Fruit fly (Drosophila melanogaster): ENCODE data around the gene ppk22.

The ppk22 gene

DNA sequence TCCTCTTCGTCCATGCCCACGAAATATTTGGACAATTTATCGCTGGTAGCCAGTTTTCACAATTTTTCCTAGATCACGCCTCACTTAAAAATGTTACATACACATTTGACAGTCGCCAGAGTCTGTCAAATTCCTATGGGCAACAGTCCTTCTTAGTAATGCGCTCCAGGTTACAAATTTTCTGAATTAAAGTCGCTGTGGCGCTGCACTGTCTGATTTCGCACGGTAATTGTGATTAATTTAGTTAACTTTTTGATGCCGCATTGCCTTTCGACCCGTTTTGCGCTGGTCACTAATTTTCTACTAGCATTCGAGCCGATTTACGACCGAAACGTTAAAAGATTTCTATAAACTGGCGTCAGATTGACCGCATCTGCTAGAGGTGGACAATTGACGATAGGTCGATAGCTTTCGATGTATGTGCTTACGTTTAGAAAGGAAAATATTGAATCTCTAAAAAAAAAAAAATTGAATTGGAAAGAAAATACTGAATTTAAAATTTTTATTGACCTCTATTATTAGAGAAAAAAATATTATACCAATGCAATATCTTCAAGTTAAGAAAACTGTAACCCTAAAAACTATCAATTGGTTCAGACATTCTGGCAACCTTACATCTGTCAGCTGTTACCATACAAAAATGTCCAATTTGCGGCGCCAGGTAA lies 45.8 kb downstream of the ppk22 start, which contains the start of the genes lili and CG34150:
lili (minus strand) TSS at position 376 of the 665 bp plus-strand sequence.
CG34150 (plus strand) TSS at position 626 of the 665 bp plus-strand sequence.
- TF ChIP-seq CG33017 (tag; optimal IDR thresholded peaks at IDR 0.05) (peak; percentile 60), bab1 (GFP tag; optimal IDR thresholded peaks at IDR 0.05) (peak; percentile 86), CG5204 (GFP tag; optimal IDR thresholded peaks at IDR 0.05) (peak; percentile 83), CG7101 (tag; optimal IDR thresholded peaks at IDR 0.05) (peak; percentile 84), CG1620 (GFP tag; optimal IDR thresholded peaks at IDR 0.05) (peak; percentile 78), Hr96 (GFP tag; optimal IDR thresholded peaks at IDR 0.05) (peak; percentile 80), CG14711 (tag; optimal IDR thresholded peaks at IDR 0.05) (peak; percentile 98), CG11617 (GFP tag; optimal IDR thresholded peaks at IDR 0.05) (peak; percentile 79), ovo (GFP tag; optimal IDR thresholded peaks at IDR 0.05) (peak; percentile 67), toe (GFP tag; optimal IDR thresholded peaks at IDR 0.05) (peak; percentile 93), kay (GFP tag; ENCODE audit: borderline replicate concordance) (no peak), cic (GFP tag; optimal IDR thresholded peaks at IDR 0.05) (no peak), cnc (optimal IDR thresholded peaks at IDR 0.05) (no peak), pad (GFP tag; optimal IDR thresholded peaks at IDR 0.05) (peak; percentile 40), CG12768 (GFP tag; optimal IDR thresholded peaks at IDR 0.05) (peak; percentile 51), CG7045 (GFP tag; optimal IDR thresholded peaks at IDR 0.05) (peak; percentile 58), Crg-1 (GFP tag; optimal IDR thresholded peaks at IDR 0.05) (peak; percentile 60), tj (GFP tag; optimal IDR thresholded peaks at IDR 0.05) (peak; percentile 46), Clk (GFP tag; optimal IDR thresholded peaks at IDR 0.05) (no peak), Mnt (GFP tag; optimal IDR thresholded peaks at IDR 0.05) (peak; percentile 67)

DNA sequence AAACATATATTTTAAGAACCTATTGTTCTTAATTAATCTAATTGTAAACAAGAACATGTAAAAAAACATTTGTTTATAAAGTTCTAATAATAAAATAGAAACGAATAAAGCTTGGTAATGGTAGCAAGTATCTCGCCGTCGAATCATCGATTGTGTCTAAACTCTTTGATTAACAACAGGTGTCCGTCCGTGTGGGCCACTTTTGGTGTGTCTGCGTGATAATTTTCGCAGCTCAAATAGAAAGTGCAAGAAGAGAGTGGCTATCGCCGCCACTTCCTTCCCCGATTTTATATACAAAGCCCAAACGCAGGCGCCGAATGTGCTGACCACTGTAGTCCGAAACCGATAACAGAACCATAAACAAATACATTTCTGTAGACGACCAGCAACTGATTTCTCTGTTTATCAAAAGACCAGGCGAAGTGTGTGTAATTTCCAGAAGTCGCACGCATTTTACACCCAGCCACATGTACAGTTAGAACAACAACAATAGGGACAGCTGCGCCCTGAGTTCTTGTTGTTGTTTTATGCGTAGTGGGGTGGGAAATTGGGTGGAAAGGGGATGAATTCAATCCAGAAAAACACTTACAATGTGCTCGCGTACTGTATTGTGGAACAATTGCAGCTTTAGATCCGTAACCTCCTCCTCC lies 46.5 kb downstream of the ppk22 start:
- TF ChIP-seq CG5204 (GFP tag; optimal IDR thresholded peaks at IDR 0.05) (no peak), kay (GFP tag; ENCODE audit: borderline replicate concordance) (no peak), Hr96 (GFP tag; optimal IDR thresholded peaks at IDR 0.05) (no peak), tj (GFP tag; optimal IDR thresholded peaks at IDR 0.05) (peak; percentile 24), CG7101 (tag; optimal IDR thresholded peaks at IDR 0.05) (no peak), CG7045 (GFP tag; optimal IDR thresholded peaks at IDR 0.05) (no peak), Clk (GFP tag; optimal IDR thresholded peaks at IDR 0.05) (no peak)

dm6 chr3R:24812394-24812793 lies 47.2 kb downstream of the ppk22 start:
- TF ChIP-seq tj (GFP tag; optimal IDR thresholded peaks at IDR 0.05) (no peak), pad (GFP tag; optimal IDR thresholded peaks at IDR 0.05) (no peak), Crg-1 (GFP tag; optimal IDR thresholded peaks at IDR 0.05) (no peak), CG7101 (tag; optimal IDR thresholded peaks at IDR 0.05) (no peak), CG5204 (GFP tag; optimal IDR thresholded peaks at IDR 0.05) (no peak), cic (GFP tag; optimal IDR thresholded peaks at IDR 0.05) (no peak), Mnt (GFP tag; optimal IDR thresholded peaks at IDR 0.05) (no peak), CG1620 (GFP tag; optimal IDR thresholded peaks at IDR 0.05) (no peak), CG12768 (GFP tag; optimal IDR thresholded peaks at IDR 0.05) (no peak), kay (GFP tag; ENCODE audit: borderline replicate concordance) (no peak), CG7045 (GFP tag; optimal IDR thresholded peaks at IDR 0.05) (no peak), CG14711 (tag; optimal IDR thresholded peaks at IDR 0.05) (no peak), ovo (GFP tag; optimal IDR thresholded peaks at IDR 0.05) (no peak), CG33017 (tag; optimal IDR thresholded peaks at IDR 0.05) (no peak), cnc (optimal IDR thresholded peaks at IDR 0.05) (no peak), Clk (GFP tag; optimal IDR thresholded peaks at IDR 0.05) (no peak)

dm6 chr3R:24810844-24811625 lies 48.6 kb downstream of the ppk22 start:
- TF ChIP-seq CG1620 (GFP tag; optimal IDR thresholded peaks at IDR 0.05) (peak; percentile 9), Clk (GFP tag; optimal IDR thresholded peaks at IDR 0.05) (peak; percentile 67), pad (GFP tag; optimal IDR thresholded peaks at IDR 0.05) (peak; percentile 70), tj (GFP tag; optimal IDR thresholded peaks at IDR 0.05) (peak; percentile 23), CG7101 (tag; optimal IDR thresholded peaks at IDR 0.05) (peak; percentile 96), CG7045 (GFP tag; optimal IDR thresholded peaks at IDR 0.05) (peak; percentile 91), CG5204 (GFP tag; optimal IDR thresholded peaks at IDR 0.05) (peak; percentile 81), CG14711 (tag; optimal IDR thresholded peaks at IDR 0.05) (peak; percentile 88), cic (GFP tag; optimal IDR thresholded peaks at IDR 0.05) (peak; percentile 56), Hr96 (GFP tag; optimal IDR thresholded peaks at IDR 0.05) (peak; percentile 80), bab1 (GFP tag; optimal IDR thresholded peaks at IDR 0.05) (peak; percentile 79), CG12768 (GFP tag; optimal IDR thresholded peaks at IDR 0.05) (peak; percentile 95), Crg-1 (GFP tag; optimal IDR thresholded peaks at IDR 0.05) (peak; percentile 78), Mnt (GFP tag; optimal IDR thresholded peaks at IDR 0.05) (peak; percentile 64), ovo (GFP tag; optimal IDR thresholded peaks at IDR 0.05) (no peak), cnc (optimal IDR thresholded peaks at IDR 0.05) (no peak), CG11617 (GFP tag; optimal IDR thresholded peaks at IDR 0.05) (peak; percentile 76), toe (GFP tag; optimal IDR thresholded peaks at IDR 0.05) (peak; percentile 48), kay (GFP tag; ENCODE audit: borderline replicate concordance) (peak; percentile 94), CG33017 (tag; optimal IDR thresholded peaks at IDR 0.05) (peak; percentile 97)

Measured in whole organism, adult.